Fruit fly (Drosophila melanogaster) whole organism, pupa: ENCODE data around the gene CG42300.

ENCODE experiments used
- CG10348 ChIP-seq: fragments of 200-800 bp; sonication (Bioruptor generic); IDR thresholded peaks from 2 replicates; pipeline ENCODE4 v1.3.6; 2022; ENCODE audit warnings: missing biosample characterization, missing genetic modification characterization
- CG12605 ChIP-seq: fragments of 200-800 bp; sonication (Bioruptor generic); IDR thresholded peaks from 2 replicates; pipeline ENCODE4 v1.3.6; 2022; ENCODE audit warnings: missing biosample characterization, missing genetic modification characterization
- CG13204 ChIP-seq: fragments of 200-800 bp; sonication (Bioruptor generic); optimal IDR thresholded peaks from 2 replicates; lab custom pipeline; 2018; ENCODE audit warnings: missing biosample characterization, mild to moderate bottlenecking, missing genetic modification characterization, moderate library complexity
- CG14655 ChIP-seq: fragments of 200-800 bp; sonication (Bioruptor generic); optimal IDR thresholded peaks from 3 replicates; lab custom pipeline; 2017; ENCODE audit warnings: mild to moderate bottlenecking, missing biosample characterization, missing genetic modification reagents, missing genetic modification characterization
- CG15710 ChIP-seq: fragments of 200-800 bp; sonication (Bioruptor generic); optimal IDR thresholded peaks from 2 replicates; lab custom pipeline; 2018; ENCODE audit warnings: missing biosample characterization, mild to moderate bottlenecking, missing genetic modification characterization, moderate library complexity
- CG17806 ChIP-seq: fragments of 200-800 bp; sonication (Bioruptor generic); optimal IDR thresholded peaks from 2 replicates; lab custom pipeline; 2018; ENCODE audit warnings: missing biosample characterization, mild to moderate bottlenecking, missing genetic modification characterization, moderate library complexity
- CG32121 ChIP-seq: fragments of 200-800 bp; sonication (Bioruptor generic); IDR thresholded peaks from 2 replicates; pipeline ENCODE4 v1.3.6; 2022; ENCODE audit warnings: missing biosample characterization, missing genetic modification characterization
- CG34367 ChIP-seq: fragments of 200-800 bp; sonication (Bioruptor generic); optimal IDR thresholded peaks from 2 replicates; lab custom pipeline; 2018; ENCODE audit warnings: missing biosample characterization, mild to moderate bottlenecking, missing genetic modification characterization
- CG4496 ChIP-seq: fragments of 200-800 bp; sonication (Bioruptor generic); IDR thresholded peaks from 3 replicates; pipeline ENCODE4 v1.3.6; 2022; ENCODE audit warnings: missing biosample characterization, missing genetic modification characterization
- CG8159 ChIP-seq: fragments of 200-800 bp; sonication (Bioruptor generic); optimal IDR thresholded peaks from 3 replicates; lab custom pipeline; 2018; ENCODE audit warnings: missing biosample characterization, mild to moderate bottlenecking, missing genetic modification characterization, moderate library complexity
- CG8301 ChIP-seq: fragments of 200-800 bp; sonication (Bioruptor generic); optimal IDR thresholded peaks from 2 replicates; lab custom pipeline; 2018; ENCODE audit warnings: missing biosample characterization, mild to moderate bottlenecking, missing genetic modification characterization
- CG9948 ChIP-seq: fragments of 200-800 bp; sonication (Bioruptor generic); optimal IDR thresholded peaks from 2 replicates; lab custom pipeline; 2018; ENCODE audit warnings: missing biosample characterization, mild to moderate bottlenecking, missing genetic modification characterization, moderate library complexity
- D1 ChIP-seq: fragments of 200-800 bp; sonication (Bioruptor generic); optimal IDR thresholded peaks from 2 replicates; lab custom pipeline; 2018; ENCODE audit warnings: missing biosample characterization, mild to moderate bottlenecking, missing genetic modification characterization, moderate library complexity
- EcR ChIP-seq: fragments of 200-800 bp; sonication (Bioruptor generic); optimal IDR thresholded peaks from 3 replicates; lab custom pipeline; 2019; ENCODE audit warnings: missing biosample characterization, missing genetic modification characterization, mild to moderate bottlenecking, moderate library complexity, missing genetic modification reagents
- Ets98B ChIP-seq: fragments of 200-800 bp; sonication (Bioruptor generic); IDR thresholded peaks from 2 replicates; pipeline ENCODE4 v1.3.6; 2022; ENCODE audit warnings: missing biosample characterization, missing genetic modification characterization
- Pif1A ChIP-seq: fragments of 200-800 bp; sonication (Bioruptor generic); optimal IDR thresholded peaks from 3 replicates; lab custom pipeline; 2016; ENCODE audit warnings: missing biosample characterization, missing genetic modification characterization
- Pif1B ChIP-seq: fragments of 200-800 bp; sonication (Bioruptor generic); optimal IDR thresholded peaks from 3 replicates; lab custom pipeline; 2016; ENCODE audit warnings: missing biosample characterization, missing genetic modification characterization
- Snoo ChIP-seq: fragments of 200-800 bp; sonication (Bioruptor generic); optimal IDR thresholded peaks from 3 replicates; lab custom pipeline; 2017; ENCODE audit warnings: missing biosample characterization, mild to moderate bottlenecking, missing genetic modification characterization, inconsistent platforms
- fd96Ca ChIP-seq: fragments of 200-800 bp; sonication (Bioruptor generic); IDR thresholded peaks from 3 replicates; pipeline ENCODE4 v1.3.6; 2022; ENCODE audit warnings: missing biosample characterization, missing genetic modification characterization
- gl ChIP-seq: fragments of 200-800 bp; sonication (Bioruptor generic); optimal IDR thresholded peaks from 2 replicates; lab custom pipeline; 2018; ENCODE audit warnings: missing biosample characterization, mild to moderate bottlenecking, missing genetic modification characterization
- rn ChIP-seq: fragments of 200-800 bp; sonication (Bioruptor generic); IDR thresholded peaks from 2 replicates; pipeline ENCODE4 v1.3.6; 2022; ENCODE audit warnings: missing biosample characterization, missing genetic modification characterization

Gene CG42300

dm6 chrX:15579579-15579978 lies 23.7 kb upstream of the CG42300 start:
- TF ChIP-seq Pif1A (GFP tag; lab: Kevin White, UChicago) = peak; percentile 96
- TF ChIP-seq Ets98B (GFP tag; lab: Robert Waterston, UW) = peak; percentile 93
- TF ChIP-seq EcR = peak; percentile 84
- peak; percentile 92 for TF ChIP-seq CG8301 (tag; lab: Kevin White, UChicago)
- peak; percentile 61 for TF ChIP-seq D1 (tag; lab: Kevin White, UChicago)
- peak; percentile 95 for TF ChIP-seq Pif1B (GFP tag; lab: Kevin White, UChicago)
- peak; percentile 87 for TF ChIP-seq CG17806
- TF ChIP-seq fd96Ca (GFP tag; lab: Robert Waterston, UW) = peak; percentile 96
- TF ChIP-seq CG32121 = peak; percentile 91
- peak; percentile 90 for TF ChIP-seq CG34367 (tag; lab: Kevin White, UChicago)
- TF ChIP-seq CG9948 (tag; lab: Kevin White, UChicago) = peak; percentile 89
- TF ChIP-seq gl (tag; lab: Kevin White, UChicago) = peak; percentile 87
- peak; percentile 91 for TF ChIP-seq CG15710 (tag; lab: Kevin White, UChicago)
- TF ChIP-seq Snoo (tag; lab: Kevin White, UChicago) = peak; percentile 96
- peak; percentile 97 for TF ChIP-seq CG4496 (GFP tag; lab: Robert Waterston, UW)
- peak; percentile 87 for TF ChIP-seq CG12605
- no peak for TF ChIP-seq CG14655
- TF ChIP-seq CG8159 = peak; percentile 84
- no peak for TF ChIP-seq CG13204
- TF ChIP-seq rn = peak; percentile 79; the same call in 1 of the 2 replicates
- TF ChIP-seq CG10348 (GFP tag; lab: Robert Waterston, UW) = peak; percentile 34; the same call in 1 of the 2 replicates

dm6 chrX:15578043-15578442 lies 22.2 kb upstream of the CG42300 start, which contains the start of the genes cerv and CG7872:
Gene cerv, minus strand, starts transcription at chrX:15578171.
Gene CG7872, plus strand, starts transcription at chrX:15578205.
- TF ChIP-seq CG9948 (tag; lab: Kevin White, UChicago) = no peak
- TF ChIP-seq CG4496 (GFP tag; lab: Robert Waterston, UW) = peak; percentile 63; the same call in 2 of the 3 replicates

dm6 chrX:15575557-15575956 lies 19.7 kb upstream of the CG42300 start, which contains the start of gene CG42299:
Gene CG42299, minus strand, starts transcription at chrX:15575683.
- TF ChIP-seq Ets98B (GFP tag; lab: Robert Waterston, UW) (no peak), Snoo (tag; lab: Kevin White, UChicago) (no peak), Pif1B (GFP tag; lab: Kevin White, UChicago) (no peak), CG13204 (no peak), fd96Ca (GFP tag; lab: Robert Waterston, UW) (no peak)

dm6 chrX:15574384-15574783 lies 18.5 kb upstream of the CG42300 start, which contains the start of gene CG9213:
Gene CG9213, minus strand, starts transcription at chrX:15574535.
- TF ChIP-seq CG14655 (no peak), CG4496 (GFP tag; lab: Robert Waterston, UW) (0 out of 3 replicates have a peak, but pooled peaks have one; percentile 28)

dm6 chrX:15571939-15572338 lies 16.1 kb upstream of the CG42300 start, which contains the start of gene CG15643:
Gene CG15643, minus strand, starts transcription at chrX:15572149.
- no peak for TF ChIP-seq CG4496 (GFP tag; lab: Robert Waterston, UW)
- TF ChIP-seq CG8159 = no peak
- TF ChIP-seq CG8301 (tag; lab: Kevin White, UChicago) = no peak
- TF ChIP-seq Pif1A (GFP tag; lab: Kevin White, UChicago) = no peak
- no peak for TF ChIP-seq gl (tag; lab: Kevin White, UChicago)
- no peak for TF ChIP-seq CG15710 (tag; lab: Kevin White, UChicago)
- no peak for TF ChIP-seq EcR
- TF ChIP-seq, all 21 proteins: peak for 0

- TF ChIP-seq Snoo (tag; lab: Kevin White, UChicago) = peak; percentile 39
- no peak for TF ChIP-seq CG9948 (tag; lab: Kevin White, UChicago)
- TF ChIP-seq CG15710 (tag; lab: Kevin White, UChicago) = peak; percentile 9
- TF ChIP-seq Pif1B (GFP tag; lab: Kevin White, UChicago) = peak; percentile 10
- no peak for TF ChIP-seq fd96Ca (GFP tag; lab: Robert Waterston, UW)
These were observed 13.1 kb upstream of the CG42300 start, which contains the start of gene CG7860 for dm6 chrX:15568983-15569370. Gene CG7860, plus strand, starts transcription at chrX:15568993.

- TF ChIP-seq Pif1A (GFP tag; lab: Kevin White, UChicago) (peak; percentile 6), CG8301 (tag; lab: Kevin White, UChicago) (no peak), EcR (peak; percentile 13), CG13204 (no peak), Pif1B (GFP tag; lab: Kevin White, UChicago) (peak; percentile 8), CG4496 (GFP tag; lab: Robert Waterston, UW) (no peak)
These were observed 12.6 kb upstream of the CG42300 start for dm6 chrX:15568353-15568982.
